Worm (Caenorhabditis elegans) whole organism, midembryonic: Measurements from ENCODE around the gene rme-1.

ENCODE experiments used
- T22C8.4 ChIP-seq: fragments of 200-800 bp; sonication (Bioruptor generic); IDR thresholded peaks from 2 replicates; pipeline ENCODE4 v1.3.6; 2022; ENCODE audit warnings: missing genetic modification characterization, missing compliant biosample characterization
- cog-1 ChIP-seq: sonication (generic microtip); optimal IDR thresholded peaks from 2 replicates; lab custom pipeline; 2016; ENCODE audit warnings: missing genetic modification characterization, missing compliant biosample characterization
- flt-1 ChIP-seq: fragments of 200-800 bp; sonication (Bioruptor generic); IDR thresholded peaks from 2 replicates; pipeline ENCODE4 v1.3.6; 2022; ENCODE audit warnings: missing genetic modification characterization, missing compliant biosample characterization
- klf-2 ChIP-seq: fragments of 200-800 bp; sonication (Bioruptor generic); conservative IDR thresholded peaks from 2 replicates; pipeline ENCODE4 v1.3.6; 2022; ENCODE audit warnings: missing genetic modification reagents, missing genetic modification characterization, missing compliant biosample characterization
- med-1 ChIP-seq: sonication (generic microtip); optimal IDR thresholded peaks from 2 replicates; lab custom pipeline; 2017; ENCODE audit warnings: missing genetic modification characterization, mild to moderate bottlenecking, missing compliant biosample characterization, antibody characterized with exemption, missing genetic modification reagents; ENCODE audit not compliant: insufficient read depth
- ref-1 ChIP-seq: fragments of 200-800 bp; sonication (Bioruptor generic); conservative IDR thresholded peaks from 2 replicates; pipeline ENCODE4 v1.3.6; 2022; ENCODE audit warnings: missing genetic modification reagents, missing genetic modification characterization, missing compliant biosample characterization
- tab-1 ChIP-seq: fragments of 200-800 bp; sonication (Bioruptor generic); IDR thresholded peaks from 2 replicates; pipeline ENCODE4 v1.3.6; 2022; ENCODE audit warnings: missing genetic modification characterization, missing compliant biosample characterization
- ztf-23 ChIP-seq: fragments of 200-800 bp; sonication (Bioruptor generic); IDR thresholded peaks from 2 replicates; pipeline ENCODE4 v1.3.6; 2022; ENCODE audit warnings: missing genetic modification reagents, missing genetic modification characterization, missing compliant biosample characterization
- ztf-29 ChIP-seq: fragments of 200-800 bp; sonication (Bioruptor generic); IDR thresholded peaks from 2 replicates; pipeline ENCODE4 v1.3.6; 2022; ENCODE audit warnings: missing genetic modification reagents, missing genetic modification characterization, missing compliant biosample characterization

rme-1 gene

DNA sequence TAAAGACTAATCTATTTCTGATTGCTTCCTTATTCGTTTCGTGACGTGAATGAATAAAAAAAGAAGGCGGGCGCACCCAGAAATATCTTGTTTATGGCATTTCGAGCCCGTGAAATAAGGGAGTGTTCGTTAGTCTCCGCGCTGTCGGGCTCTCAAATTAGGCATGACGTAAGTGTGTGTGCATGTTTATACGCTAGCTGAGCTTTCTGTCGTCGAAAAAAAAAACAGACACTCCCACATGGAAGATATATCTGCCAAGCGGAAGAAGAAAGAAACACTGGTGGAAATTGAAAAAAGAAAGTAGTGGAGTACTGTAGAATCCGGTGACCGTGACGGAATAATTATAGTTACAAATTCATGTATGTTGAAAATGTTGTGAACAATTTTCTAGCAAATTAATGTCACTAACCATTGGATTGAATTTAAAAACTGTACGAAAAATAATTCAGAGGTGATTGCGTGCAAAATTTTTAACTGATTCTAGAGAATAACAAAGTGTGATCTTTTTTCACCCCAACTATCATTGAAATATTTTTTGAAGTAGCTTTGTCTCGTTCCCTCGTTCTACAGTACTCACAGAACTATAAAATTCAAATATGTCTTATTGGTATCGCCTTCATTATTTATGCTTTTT lies 16.4 kb downstream of the rme-1 start:
- no peak for TF ChIP-seq klf-2 (GFP tag; lab: Robert Waterston, UW)
- no peak for TF ChIP-seq tab-1
- no peak for TF ChIP-seq T22C8.4 (GFP tag; lab: Robert Waterston, UW)
- no peak for TF ChIP-seq flt-1 (GFP tag; lab: Robert Waterston, UW)
- TF ChIP-seq ztf-23, result no peak
- no peak for TF ChIP-seq ztf-29 (GFP tag; lab: Robert Waterston, UW)
- no peak for TF ChIP-seq cog-1 (tag; lab: Kevin White, UChicago)
- no peak for TF ChIP-seq ref-1 (GFP tag; lab: Robert Waterston, UW)
- TF ChIP-seq med-1 (GFP tag; lab: Kevin White, UChicago), result no peak

ce11 chrV:6225745-6226528 lies 17.3 kb downstream of the rme-1 start:
- TF ChIP-seq cog-1 (tag; lab: Kevin White, UChicago) (no peak), flt-1 (GFP tag; lab: Robert Waterston, UW) (peak; percentile 19; the same call in 1 of the 2 replicates), tab-1 (no peak), ztf-29 (GFP tag; lab: Robert Waterston, UW) (no peak)

- TF ChIP-seq tab-1 (no peak), ztf-29 (GFP tag; lab: Robert Waterston, UW) (no peak), ztf-23 (no peak), med-1 (GFP tag; lab: Kevin White, UChicago) (no peak), cog-1 (tag; lab: Kevin White, UChicago) (no peak), klf-2 (GFP tag; lab: Robert Waterston, UW) (no peak), T22C8.4 (GFP tag; lab: Robert Waterston, UW) (no peak), flt-1 (GFP tag; lab: Robert Waterston, UW) (no peak), ref-1 (GFP tag; lab: Robert Waterston, UW) (no peak)
These were observed 17.9 kb downstream of the rme-1 start, which contains the start of gene W06H8.6 for ce11 chrV:6226530-6227125. TSS of gene W06H8.6 (minus strand) at chrV:6227010.

DNA sequence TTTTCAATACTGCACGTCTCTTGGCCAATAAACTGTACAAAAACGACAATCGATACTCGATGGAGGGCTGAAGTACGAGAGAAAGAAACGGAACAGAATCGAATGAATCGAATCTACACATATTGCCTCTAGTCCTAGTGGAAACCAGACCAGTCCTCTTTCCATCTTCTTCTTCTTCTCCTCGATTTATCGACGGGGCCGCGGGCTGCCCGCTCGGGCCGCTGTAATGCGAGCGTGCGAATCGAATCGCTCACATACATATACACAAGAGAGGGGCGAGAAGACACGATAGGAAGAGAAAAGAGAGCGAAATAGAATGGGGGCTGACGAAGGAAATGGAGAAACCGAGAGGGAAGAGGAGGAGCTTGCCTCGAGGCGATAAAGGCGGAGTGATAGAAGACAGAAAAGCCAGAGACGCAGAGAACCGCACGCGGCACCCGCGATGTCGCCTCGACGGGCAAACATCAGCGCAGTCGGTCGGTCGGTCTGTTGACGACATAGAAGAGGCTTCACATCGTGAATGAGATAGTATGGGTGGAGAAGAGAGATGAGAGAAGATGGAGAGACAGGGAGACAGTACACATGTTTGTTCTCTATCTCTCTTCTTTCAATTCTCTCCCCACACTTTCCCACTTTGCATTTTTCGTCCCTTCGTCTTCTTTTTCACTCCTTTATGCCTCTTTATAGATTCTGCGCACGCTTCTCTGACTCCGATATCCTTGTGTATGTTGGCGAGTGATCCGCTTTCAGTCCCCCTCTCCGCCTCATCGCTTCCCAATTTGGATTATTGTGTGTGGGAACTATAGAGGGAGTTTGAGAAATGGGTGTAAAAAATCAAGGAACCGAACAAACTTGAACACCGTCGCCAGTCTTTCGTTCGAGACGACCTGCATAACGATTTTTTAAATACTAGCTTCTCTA lies 18.9 kb downstream of the rme-1 start:
- TF ChIP-seq klf-2 (GFP tag; lab: Robert Waterston, UW) (0 out of 2 replicates have a peak, but pooled peaks have one; percentile 15), med-1 (GFP tag; lab: Kevin White, UChicago) (no peak), flt-1 (GFP tag; lab: Robert Waterston, UW) (peak; percentile 48), T22C8.4 (GFP tag; lab: Robert Waterston, UW) (peak; percentile 53; the same call in 1 of the 2 replicates), ztf-23 (0 out of 2 replicates have a peak, but pooled peaks have one; percentile 12), ref-1 (GFP tag; lab: Robert Waterston, UW) (0 out of 2 replicates have a peak, but pooled peaks have one; percentile 11), ztf-29 (GFP tag; lab: Robert Waterston, UW) (no peak), cog-1 (tag; lab: Kevin White, UChicago) (peak; percentile 96)

DNA sequence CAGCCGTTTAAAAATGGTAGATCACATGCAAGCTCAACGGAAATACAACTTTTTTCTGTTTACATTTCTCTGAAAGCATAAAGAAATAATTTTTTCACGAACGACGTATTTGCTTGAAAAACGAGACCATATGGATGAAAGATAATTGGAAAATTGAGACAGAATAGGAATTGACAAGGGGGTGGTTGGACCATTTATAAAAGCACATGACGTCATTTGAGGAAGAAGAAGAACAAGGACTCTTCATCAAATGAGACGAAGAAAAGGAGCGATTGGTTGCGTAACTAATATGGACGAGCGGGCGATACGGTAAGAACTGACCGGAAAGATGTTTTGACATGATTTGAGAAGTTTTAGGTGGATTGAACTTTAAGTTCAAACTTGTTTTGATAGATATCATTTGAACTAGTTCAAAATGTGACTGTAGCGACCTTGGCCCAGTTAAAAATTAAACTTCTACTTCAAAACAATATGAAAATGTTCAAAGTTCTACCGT lies 19.8 kb downstream of the rme-1 start:
- no peak for TF ChIP-seq tab-1

DNA sequence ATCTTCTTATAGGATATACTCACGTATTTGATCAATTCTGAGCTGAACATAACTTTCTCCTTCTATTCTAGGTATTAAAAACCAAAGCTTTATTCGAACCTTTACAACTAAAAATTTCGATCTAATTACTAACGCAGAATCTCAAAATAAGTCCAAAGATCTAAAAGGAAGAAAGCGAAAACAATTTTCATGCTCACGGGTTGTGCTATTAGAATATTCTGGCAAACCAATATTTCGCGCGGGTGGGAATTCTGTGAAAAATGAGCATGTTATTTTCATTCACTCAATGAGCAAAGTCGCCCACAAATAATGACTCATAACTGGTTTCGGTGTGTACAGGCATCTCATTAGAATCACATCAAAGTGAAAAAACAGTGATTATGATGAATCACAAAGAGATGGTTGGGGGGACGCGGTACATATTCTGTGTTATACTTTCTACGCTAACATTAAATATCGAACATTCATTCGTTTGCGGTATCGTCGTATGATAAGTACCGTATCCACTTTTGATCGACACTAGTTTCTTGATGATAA lies 20.3 kb downstream of the rme-1 start:
- TF ChIP-seq med-1 (GFP tag; lab: Kevin White, UChicago) (no peak), flt-1 (GFP tag; lab: Robert Waterston, UW) (no peak), ztf-29 (GFP tag; lab: Robert Waterston, UW) (no peak), tab-1 (no peak), cog-1 (tag; lab: Kevin White, UChicago) (no peak)

DNA sequence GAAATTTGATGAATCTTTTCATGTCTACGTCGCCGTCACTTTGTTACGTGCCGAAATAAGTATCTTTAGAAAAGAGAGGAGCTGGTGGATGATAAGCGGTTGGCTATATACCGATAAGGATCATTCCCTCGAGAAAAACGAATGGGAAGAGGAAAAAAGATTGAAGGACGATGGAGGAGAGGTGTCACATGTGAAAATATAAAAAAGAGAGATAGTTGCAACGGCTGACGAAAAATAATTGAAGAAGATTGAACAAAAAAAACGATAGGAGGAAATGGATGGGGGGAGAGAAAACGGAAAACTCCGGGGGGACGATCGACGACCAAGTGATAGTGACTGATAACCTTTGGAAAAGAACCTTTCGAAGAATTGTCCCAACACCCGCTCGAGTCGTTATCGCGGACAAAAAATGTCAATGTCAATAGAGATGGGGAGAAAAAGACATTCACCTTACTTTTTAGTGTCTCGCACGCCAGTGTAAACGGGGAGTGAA lies 20.8 kb downstream of the rme-1 start:
- TF ChIP-seq med-1 (GFP tag; lab: Kevin White, UChicago), result no peak
- no peak for TF ChIP-seq ref-1 (GFP tag; lab: Robert Waterston, UW)

DNA sequence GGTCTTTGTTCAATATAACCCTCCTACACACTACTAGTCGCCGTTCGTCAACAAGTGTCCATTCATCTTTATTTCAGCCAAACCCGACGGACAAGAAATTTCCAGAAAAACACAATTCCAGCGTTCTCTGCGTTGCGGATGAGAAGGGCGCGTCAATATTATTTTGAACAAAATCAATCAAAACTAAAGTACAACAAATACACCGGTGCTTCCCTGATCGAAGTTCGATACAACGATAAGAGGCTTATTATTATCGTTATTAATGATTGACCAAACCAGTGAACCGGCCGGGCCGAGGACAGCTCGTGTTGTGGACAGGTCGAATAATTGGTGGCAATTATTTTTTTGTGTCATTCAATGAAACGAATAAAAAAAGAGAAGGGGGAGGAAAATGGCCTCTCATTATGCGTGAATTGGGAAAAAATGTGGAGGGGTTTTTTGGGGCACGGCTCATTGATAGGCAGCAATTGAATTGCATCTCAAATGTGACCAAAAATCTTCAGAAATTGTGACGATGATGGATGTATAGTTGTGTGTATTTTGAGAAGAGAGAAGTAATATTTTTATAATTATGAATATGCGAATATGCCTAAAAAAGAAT lies 22.0 kb downstream of the rme-1 start:
- TF ChIP-seq cog-1 (tag; lab: Kevin White, UChicago) (no peak), klf-2 (GFP tag; lab: Robert Waterston, UW) (no peak), tab-1 (no peak), ztf-23 (no peak), ztf-29 (GFP tag; lab: Robert Waterston, UW) (no peak), ref-1 (GFP tag; lab: Robert Waterston, UW) (no peak), flt-1 (GFP tag; lab: Robert Waterston, UW) (no peak; the same call in 1 of the 2 replicates), med-1 (GFP tag; lab: Kevin White, UChicago) (no peak), T22C8.4 (GFP tag; lab: Robert Waterston, UW) (no peak)
